Worm (Caenorhabditis elegans): ENCODE data around the gene ace-1.

- TF ChIP-seq nhr-12 (tag; optimal IDR thresholded peaks at IDR 0.05), result no peak
- no peak for TF ChIP-seq lsy-2 (tag; optimal IDR thresholded peaks at IDR 0.05)
- no peak for TF ChIP-seq lin-39 (tag; optimal IDR thresholded peaks at IDR 0.05)
Observed at ce11 chrX:16357531-16357930, 9.6 kb upstream of the ace-1 start.
